Fruit fly (Drosophila melanogaster) whole organism, embryonic: Measurements from ENCODE around the gene CG33932.

Experiments
- Asciz ChIP-seq: fragments of 200-800 bp; sonication (Bioruptor generic); optimal IDR thresholded peaks from 2 replicates; lab custom pipeline; 2017; ENCODE audit warnings: missing biosample characterization, mild to moderate bottlenecking, missing genetic modification characterization, missing genetic modification reagents
- Atf6 ChIP-seq: fragments of 200-800 bp; sonication (Bioruptor generic); IDR thresholded peaks from 2 replicates; pipeline ENCODE4 v1.3.6; 2022; ENCODE audit warnings: missing biosample characterization, missing genetic modification characterization
- Bgb ChIP-seq: fragments of 200-800 bp; sonication (Bioruptor generic); IDR thresholded peaks from 2 replicates; pipeline ENCODE4 v1.3.6; 2022; ENCODE audit warnings: missing biosample characterization, missing genetic modification characterization; ENCODE audit not compliant: partially characterized antibody
- CG10462 ChIP-seq: fragments of 200-800 bp; sonication (Bioruptor generic); optimal IDR thresholded peaks from 2 replicates; lab custom pipeline; 2016; ENCODE audit warnings: missing biosample characterization, missing genetic modification characterization
- CG11398 ChIP-seq: fragments of 200-800 bp; sonication (Bioruptor generic); optimal IDR thresholded peaks from 2 replicates; lab custom pipeline; 2016; ENCODE audit warnings: missing biosample characterization, missing genetic modification characterization
- CG11504 ChIP-seq: fragments of 200-800 bp; sonication (Bioruptor generic); optimal IDR thresholded peaks from 3 replicates; lab custom pipeline; 2019; ENCODE audit warnings: missing biosample characterization, mild to moderate bottlenecking, missing genetic modification characterization, moderate library complexity
- CG11560 ChIP-seq: fragments of 200-800 bp; sonication (Bioruptor generic); IDR thresholded peaks from 3 replicates; pipeline ENCODE4 v1.3.6; 2022; ENCODE audit warnings: missing biosample characterization, missing genetic modification characterization
- CG12942 ChIP-seq: fragments of 200-800 bp; sonication (Bioruptor generic); optimal IDR thresholded peaks from 3 replicates; lab custom pipeline; 2016; ENCODE audit warnings: missing biosample characterization, missing genetic modification characterization
- CG14014 ChIP-seq: fragments of 200-800 bp; sonication (Bioruptor generic); IDR thresholded peaks from 2 replicates; pipeline ENCODE4 v1.3.6; 2022; ENCODE audit warnings: missing biosample characterization, missing genetic modification characterization
- CG14965 ChIP-seq: fragments of 200-800 bp; sonication (Bioruptor generic); optimal IDR thresholded peaks from 2 replicates; lab custom pipeline; 2016; ENCODE audit warnings: missing biosample characterization, missing genetic modification characterization, borderline replicate concordance
- CG1647 ChIP-seq: fragments of 200-800 bp; sonication (Bioruptor generic); optimal IDR thresholded peaks from 3 replicates; lab custom pipeline; 2016; ENCODE audit warnings: missing biosample characterization, missing genetic modification characterization
- CG16779 ChIP-seq: fragments of 200-800 bp; sonication (Bioruptor generic); IDR thresholded peaks from 2 replicates; pipeline ENCODE4 v1.3.6; 2022; ENCODE audit warnings: missing biosample characterization, missing genetic modification characterization
- CG17802 ChIP-seq: fragments of 200-800 bp; sonication (Bioruptor generic); optimal IDR thresholded peaks from 2 replicates; lab custom pipeline; 2018; ENCODE audit warnings: missing biosample characterization, mild to moderate bottlenecking, missing genetic modification characterization, moderate library complexity
- CG30403 ChIP-seq: fragments of 200-800 bp; sonication (Bioruptor generic); optimal IDR thresholded peaks from 3 replicates; lab custom pipeline; 2016; ENCODE audit warnings: missing biosample characterization, missing genetic modification characterization
- CG31224 ChIP-seq: fragments of 200-800 bp; sonication (Bioruptor generic); IDR thresholded peaks from 2 replicates; pipeline ENCODE4 v1.3.6; 2022; ENCODE audit warnings: missing biosample characterization, missing genetic modification characterization
- CG32532 ChIP-seq: fragments of 200-800 bp; sonication (Bioruptor generic); IDR thresholded peaks from 2 replicates; pipeline ENCODE4 v1.3.6; 2022; ENCODE audit warnings: missing biosample characterization, missing genetic modification characterization
- CG3726 ChIP-seq: fragments of 200-800 bp; sonication (Bioruptor generic); IDR thresholded peaks from 3 replicates; pipeline ENCODE4, ENCODE4 v1.3.6; 2022; ENCODE audit warnings: missing biosample characterization, missing genetic modification characterization
- CG3838 ChIP-seq: fragments of 200-800 bp; sonication (Bioruptor generic); optimal IDR thresholded peaks from 3 replicates; lab custom pipeline; 2016; ENCODE audit warnings: missing biosample characterization, missing genetic modification characterization
- CG3847 ChIP-seq: fragments of 200-800 bp; sonication (Bioruptor generic); IDR thresholded peaks from 2 replicates; pipeline ENCODE4 v1.3.6; 2022; ENCODE audit warnings: missing biosample characterization, missing genetic modification characterization
- CG3995 ChIP-seq: fragments of 200-800 bp; sonication (Bioruptor generic); optimal IDR thresholded peaks from 3 replicates; lab custom pipeline; 2016; ENCODE audit warnings: missing biosample characterization, missing genetic modification characterization
- CG4328 ChIP-seq: fragments of 200-800 bp; sonication (Bioruptor generic); optimal IDR thresholded peaks from 3 replicates; lab custom pipeline; 2017; ENCODE audit warnings: missing biosample characterization, missing genetic modification reagents, missing genetic modification characterization
- CG4424 ChIP-seq: fragments of 200-800 bp; sonication (Bioruptor generic); optimal IDR thresholded peaks from 3 replicates; lab custom pipeline; 2016; ENCODE audit warnings: missing biosample characterization, missing genetic modification characterization
- CG4730 ChIP-seq: fragments of 200-800 bp; sonication (Bioruptor generic); IDR thresholded peaks from 2 replicates; pipeline ENCODE4 v1.3.6; 2022; ENCODE audit warnings: missing biosample characterization, missing genetic modification characterization
- CHES-1-like ChIP-seq: fragments of 200-800 bp; sonication (Bioruptor generic); optimal IDR thresholded peaks from 2 replicates; lab custom pipeline; 2016; ENCODE audit warnings: missing biosample characterization, missing genetic modification characterization
- CrebB ChIP-seq: fragments of 200-800 bp; sonication (Bioruptor generic); optimal IDR thresholded peaks from 3 replicates; lab custom pipeline; 2018; ENCODE audit warnings: missing biosample characterization, mild to moderate bottlenecking, missing genetic modification characterization
- Dref ChIP-seq: fragments of 200-800 bp; sonication (Bioruptor generic); IDR thresholded peaks from 2 replicates; pipeline ENCODE4 v1.3.6; 2022; ENCODE audit warnings: missing biosample characterization, missing genetic modification characterization
- Hr39 ChIP-seq: fragments of >200 bp; optimal IDR thresholded peaks from 2 replicates; lab custom pipeline; 2017
- Lim3 ChIP-seq: fragments of 200-800 bp; sonication (Bioruptor generic); IDR thresholded peaks from 2 replicates; pipeline ENCODE4 v1.3.6; 2022; ENCODE audit warnings: missing biosample characterization, missing genetic modification characterization
- Poxn ChIP-seq: fragments of 200-800 bp; sonication (Bioruptor generic); IDR thresholded peaks from 2 replicates; pipeline ENCODE4 v1.3.6; 2022; ENCODE audit warnings: missing biosample characterization, missing genetic modification characterization
- Ptx1 ChIP-seq: fragments of 200-800 bp; sonication (Bioruptor generic); IDR thresholded peaks from 2 replicates; pipeline ENCODE4 v1.3.6; 2022; ENCODE audit warnings: missing biosample characterization, missing genetic modification characterization
- Trl ChIP-seq, 3 experiments: fragments of >200 bp in 2 of 3; fragments of 200-800 bp in 1 of 3; sonication (Bioruptor generic) in 1 of 3; optimal IDR thresholded peaks; 2 replicates in 1 of 3; 3 replicates in 2 of 3; lab custom pipeline; 2016 to 2017; ENCODE audit warnings: missing biosample characterization in 1 of 3, missing genetic modification characterization in 1 of 3
- Xrp1 ChIP-seq: fragments of 200-800 bp; sonication (Bioruptor generic); IDR thresholded peaks from 2 replicates; pipeline ENCODE4 v1.3.6; 2022; ENCODE audit warnings: missing biosample characterization, missing genetic modification characterization
- ac ChIP-seq: fragments of 200-800 bp; sonication (Bioruptor generic); optimal IDR thresholded peaks from 3 replicates; lab custom pipeline; 2017; ENCODE audit warnings: missing biosample characterization, mild to moderate bottlenecking, missing genetic modification characterization
- br ChIP-seq: fragments of >200 bp; optimal IDR thresholded peaks from 2 replicates; lab custom pipeline; 2017
- chif ChIP-seq, 2 experiments: fragments of 200-800 bp; sonication (Bioruptor generic); optimal IDR thresholded peaks; 3 replicates each; lab custom pipeline; 2016; ENCODE audit warnings: missing biosample characterization in 2 of 2, missing genetic modification characterization in 2 of 2
- crc ChIP-seq: fragments of 200-800 bp; sonication (Bioruptor generic); optimal IDR thresholded peaks from 2 replicates; lab custom pipeline; 2016; ENCODE audit warnings: missing biosample characterization, missing genetic modification characterization
- danr ChIP-seq: fragments of 200-800 bp; sonication (Bioruptor generic); IDR thresholded peaks from 2 replicates; pipeline ENCODE4 v1.3.6; 2022; ENCODE audit warnings: missing biosample characterization, missing genetic modification characterization
- eve ChIP-seq, 2 experiments: fragments of >200 bp; optimal IDR thresholded peaks; 2 replicates each; lab custom pipeline; 2017; ENCODE audit warnings: missing biosample characterization in 2 of 2, missing genetic modification characterization in 2 of 2
- ewg ChIP-seq: fragments of 200-800 bp; sonication (Bioruptor generic); optimal IDR thresholded peaks from 3 replicates; lab custom pipeline; 2017; ENCODE audit warnings: mild to moderate bottlenecking, missing biosample characterization, missing genetic modification reagents, missing genetic modification characterization
- gfzf ChIP-seq: fragments of 200-800 bp; sonication (Bioruptor generic); optimal IDR thresholded peaks from 2 replicates; lab custom pipeline; 2016; ENCODE audit warnings: missing biosample characterization, mild to moderate bottlenecking, missing genetic modification characterization, moderate library complexity
- hbn ChIP-seq: fragments of 200-800 bp; sonication (Bioruptor generic); IDR thresholded peaks from 2 replicates; pipeline ENCODE4 v1.3.6; 2022; ENCODE audit warnings: missing biosample characterization, missing genetic modification characterization; ENCODE audit not compliant: partially characterized antibody
- inv ChIP-seq: fragments of 200-800 bp; sonication (Bioruptor generic); IDR thresholded peaks from 2 replicates; pipeline ENCODE4 v1.3.6; 2022; ENCODE audit warnings: missing biosample characterization, missing genetic modification characterization; ENCODE audit not compliant: partially characterized antibody
- kay ChIP-seq: fragments of 200-800 bp; sonication (Bioruptor generic); optimal IDR thresholded peaks from 2 replicates; lab custom pipeline; 2016; ENCODE audit warnings: missing biosample characterization, missing genetic modification characterization
- lilli ChIP-seq: fragments of 200-800 bp; sonication (Bioruptor generic); optimal IDR thresholded peaks from 3 replicates; lab custom pipeline; 2016; ENCODE audit warnings: missing biosample characterization, missing genetic modification characterization
- mam ChIP-seq: fragments of 200-800 bp; sonication (Bioruptor generic); optimal IDR thresholded peaks from 3 replicates; lab custom pipeline; 2016; ENCODE audit warnings: missing biosample characterization, missing genetic modification characterization
- prd ChIP-seq, 3 experiments: fragments of >200 bp in 2 of 3; fragments of 200-800 bp in 1 of 3; sonication (Bioruptor generic) in 1 of 3; optimal IDR thresholded peaks in 2 of 3; IDR thresholded peaks in 1 of 3; 2 replicates in 2 of 3; 3 replicates in 1 of 3; pipeline versions ENCODE4 v1.3.6 to Lab custom; 2017 to 2022; ENCODE audit warnings: missing biosample characterization in 1 of 3, missing genetic modification characterization in 1 of 3
- ranshi ChIP-seq: fragments of 200-800 bp; sonication (Bioruptor generic); IDR thresholded peaks from 2 replicates; pipeline ENCODE4 v1.3.6; 2022; ENCODE audit warnings: missing biosample characterization, missing genetic modification characterization
- sug ChIP-seq: fragments of 200-800 bp; optimal IDR thresholded peaks from 2 replicates; lab custom pipeline; 2019; ENCODE audit warnings: missing biosample characterization, mild to moderate bottlenecking, missing genetic modification characterization, moderate library complexity
- tin ChIP-seq: fragments of 200-800 bp; sonication (Bioruptor generic); optimal IDR thresholded peaks from 3 replicates; lab custom pipeline; 2016; ENCODE audit warnings: missing biosample characterization, missing genetic modification characterization
- tio ChIP-seq: fragments of 200-800 bp; sonication (Bioruptor generic); optimal IDR thresholded peaks from 2 replicates; lab custom pipeline; 2017; ENCODE audit warnings: missing biosample characterization, missing genetic modification characterization, inconsistent platforms
- twi ChIP-seq: fragments of 200-800 bp; optimal IDR thresholded peaks from 2 replicates; lab custom pipeline; 2019; ENCODE audit warnings: missing biosample characterization, mild to moderate bottlenecking, missing genetic modification characterization, moderate library complexity
- zen2 ChIP-seq: fragments of 200-800 bp; sonication (Bioruptor generic); IDR thresholded peaks from 3 replicates; pipeline ENCODE4 v1.3.6; 2022; ENCODE audit warnings: missing biosample characterization, missing genetic modification characterization; ENCODE audit not compliant: partially characterized antibody

CG33932 gene

DNA sequence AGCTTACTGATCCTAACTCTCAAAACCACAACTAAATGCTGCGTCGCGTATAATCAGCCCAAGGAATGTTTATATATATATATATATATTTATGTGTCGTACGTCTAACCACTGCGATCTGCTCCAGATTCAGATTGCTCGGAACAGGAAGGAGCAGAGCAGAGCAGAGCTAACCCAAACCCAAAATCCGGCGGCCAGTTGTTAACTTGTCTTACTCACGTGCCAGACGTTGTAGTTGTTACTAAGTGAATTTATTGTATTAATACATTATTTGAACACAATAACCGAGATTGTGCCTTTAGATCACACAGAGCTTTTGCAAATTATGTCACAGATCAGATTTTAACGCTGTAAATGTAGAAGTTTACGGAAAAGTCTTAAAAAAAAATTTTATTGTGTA is 3.8 kb downstream of the CG33932 start, which contains the start of gene Alr:
Gene Alr (plus strand): TSS at position 301 of the 400 bp plus-strand sequence.
- TF ChIP-seq chif (GFP tag; optimal IDR thresholded peaks at IDR 0.05; lab: Kevin White, UChicago) (no peak), ac (no peak), CG3726 (no peak), tin (GFP tag; lab: Kevin White, UChicago) (no peak), Ptx1 (GFP tag; lab: Robert Waterston, UW) (no peak), Asciz (GFP tag; lab: Kevin White, UChicago) (no peak), CG4424 (GFP tag; lab: Kevin White, UChicago) (no peak), CHES-1-like (GFP tag; lab: Kevin White, UChicago) (no peak), Hr39 (lab: Kevin White, UChicago) (no peak), CG14965 (no peak), CG3847 (GFP tag; lab: Robert Waterston, UW) (no peak), danr (GFP tag; lab: Robert Waterston, UW) (no peak), Trl (optimal IDR thresholded peaks at IDR 0.05; lab: Kevin White, UChicago) (no peak), Trl (GFP tag; optimal IDR thresholded peaks at IDR 0.05; lab: Kevin White, UChicago) (no peak)

DNA sequence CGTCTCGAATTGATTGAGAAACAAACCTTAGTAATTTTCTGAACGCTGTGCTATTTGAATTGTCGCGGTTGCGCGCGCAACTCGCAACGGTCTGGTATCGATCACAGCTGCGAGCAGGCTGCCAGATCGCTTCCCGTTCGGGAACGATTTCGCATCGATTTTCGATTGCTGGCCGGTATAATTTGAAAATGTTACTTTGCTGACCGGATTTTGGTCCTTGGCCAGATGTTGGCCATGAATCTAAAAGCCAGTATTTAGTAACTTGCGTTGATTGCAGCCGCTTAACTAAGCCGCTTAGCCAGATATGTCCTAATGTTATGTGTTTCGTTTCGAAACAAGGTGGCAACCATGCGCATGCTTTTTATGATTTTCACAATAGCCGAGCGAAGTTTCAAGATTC is 4.3 kb downstream of the CG33932 start:
- TF ChIP-seq tio (GFP tag; lab: Kevin White, UChicago) (no peak), CG3838 (GFP tag; lab: Kevin White, UChicago) (no peak), twi (tag; lab: Kevin White, UChicago) (no peak), Xrp1 (GFP tag; lab: Robert Waterston, UW) (no peak), CrebB (tag; lab: Kevin White, UChicago) (no peak), mam (GFP tag; lab: Kevin White, UChicago) (no peak), ranshi (GFP tag; lab: Robert Waterston, UW) (no peak), hbn (GFP tag; lab: Robert Waterston, UW) (no peak), Bgb (GFP tag; lab: Robert Waterston, UW) (peak; percentile 35; the same call in 1 of the 2 replicates), ewg (GFP tag; lab: Kevin White, UChicago) (peak; percentile 22), crc (GFP tag; lab: Kevin White, UChicago) (no peak), sug (tag; lab: Kevin White, UChicago) (peak; percentile 35), br (lab: Kevin White, UChicago) (no peak), prd (optimal IDR thresholded peaks at IDR 0.05; lab: Kevin White, UChicago) (no peak), prd (GFP tag; IDR thresholded peaks at IDR 0.05; lab: Robert Waterston, UW) (no peak), Poxn (GFP tag; lab: Robert Waterston, UW) (no peak), CG12942 (GFP tag; lab: Kevin White, UChicago) (no peak), kay (GFP tag; lab: Kevin White, UChicago) (no peak), Dref (GFP tag; lab: Robert Waterston, UW) (peak; percentile 86), gfzf (GFP tag; lab: Kevin White, UChicago) (peak; percentile 29), CG17802 (tag; lab: Kevin White, UChicago) (no peak), CG10462 (GFP tag; lab: Kevin White, UChicago) (no peak), CG31224 (GFP tag; lab: Robert Waterston, UW) (no peak), CG14014 (GFP tag; lab: Robert Waterston, UW) (no peak), CG16779 (GFP tag; lab: Robert Waterston, UW) (no peak), CG1647 (GFP tag; lab: Kevin White, UChicago) (no peak), Lim3 (no peak), lilli (GFP tag; lab: Kevin White, UChicago) (peak; percentile 19), Atf6 (GFP tag; lab: Robert Waterston, UW) (no peak), zen2 (GFP tag; lab: Robert Waterston, UW) (no peak), CG32532 (GFP tag; lab: Robert Waterston, UW) (peak; percentile 35; the same call in 1 of the 2 replicates), CG30403 (GFP tag; lab: Kevin White, UChicago) (peak; percentile 27), eve (GFP tag; optimal IDR thresholded peaks at IDR 0.05; lab: Kevin White, UChicago) (no peak), CG3995 (peak; percentile 67), CG11560 (no peak), CG4730 (GFP tag; lab: Robert Waterston, UW) (no peak), CG4328 (GFP tag; lab: Kevin White, UChicago) (no peak), inv (GFP tag; lab: Robert Waterston, UW) (no peak), CG11504 (tag; lab: Kevin White, UChicago) (no peak), CG11398 (GFP tag; lab: Kevin White, UChicago) (no peak)
